Worm (Caenorhabditis elegans): ENCODE data around the gene F09E10.1.

- TF ChIP-seq aly-2 (tag; optimal IDR thresholded peaks at IDR 0.05) (no peak), lin-39 (tag; optimal IDR thresholded peaks at IDR 0.05) (no peak), snpc-4 (tag; optimal IDR thresholded peaks at IDR 0.05) (no peak), elt-3 (tag; optimal IDR thresholded peaks at IDR 0.05) (no peak), ztf-1 (GFP tag; conservative IDR thresholded peaks at IDR 0.05) (no peak), fos-1 (tag; optimal IDR thresholded peaks at IDR 0.05) (no peak), R02D3.7 (tag; optimal IDR thresholded peaks at IDR 0.05) (no peak), dmd-4 (tag; optimal IDR thresholded peaks at IDR 0.05) (no peak), egl-27 (tag; optimal IDR thresholded peaks at IDR 0.05) (no peak)
Observed at ce11 chrX:1491036-1491435, 11.6 kb upstream of the F09E10.1 start.
